Fruit fly (Drosophila melanogaster) whole organism, prepupa: ENCODE results near the gene CG6163.

Experiments
- Blimp-1 ChIP-seq: fragments of 200-800 bp; sonication (Bioruptor generic); optimal IDR thresholded peaks from 3 replicates; lab custom pipeline; 2017; ENCODE audit warnings: missing biosample characterization, missing genetic modification characterization, mild to moderate bottlenecking, moderate library complexity, missing genetic modification reagents
- CG10631 ChIP-seq: fragments of 200-800 bp; sonication (Bioruptor generic); optimal IDR thresholded peaks from 2 replicates; lab custom pipeline; 2016; ENCODE audit warnings: missing biosample characterization, missing genetic modification characterization
- CG15336 ChIP-seq: fragments of 200-800 bp; sonication (Bioruptor generic); IDR thresholded peaks from 2 replicates; pipeline ENCODE4 v1.3.6; 2022; ENCODE audit warnings: missing biosample characterization, missing genetic modification characterization
- CG1621 ChIP-seq: fragments of 200-800 bp; sonication (Bioruptor generic); optimal IDR thresholded peaks from 3 replicates; lab custom pipeline; 2018; ENCODE audit warnings: missing biosample characterization, mild to moderate bottlenecking, missing genetic modification characterization
- CG16779 ChIP-seq: fragments of 200-800 bp; sonication (Bioruptor generic); optimal IDR thresholded peaks from 3 replicates; lab custom pipeline; 2017; ENCODE audit warnings: missing biosample characterization, mild to moderate bottlenecking, missing genetic modification characterization
- CG31627 ChIP-seq: fragments of 200-800 bp; sonication (Bioruptor generic); optimal IDR thresholded peaks from 3 replicates; lab custom pipeline; 2016; ENCODE audit warnings: missing biosample characterization, missing genetic modification characterization
- CG34406 ChIP-seq: fragments of 200-800 bp; sonication (Bioruptor generic); optimal IDR thresholded peaks from 3 replicates; lab custom pipeline; 2016; ENCODE audit warnings: missing biosample characterization, missing genetic modification characterization
- CG3919 ChIP-seq: fragments of 200-800 bp; sonication (Bioruptor generic); optimal IDR thresholded peaks from 3 replicates; lab custom pipeline; 2016; ENCODE audit warnings: missing biosample characterization, missing genetic modification characterization
- CG4318 ChIP-seq: fragments of 200-800 bp; sonication (Bioruptor generic); optimal IDR thresholded peaks from 3 replicates; lab custom pipeline; 2017; ENCODE audit warnings: missing biosample characterization, mild to moderate bottlenecking, missing genetic modification characterization
- CG6792 ChIP-seq: fragments of 200-800 bp; sonication (Bioruptor generic); optimal IDR thresholded peaks from 3 replicates; lab custom pipeline; 2016; ENCODE audit warnings: missing biosample characterization, missing genetic modification characterization
- CG6808 ChIP-seq: fragments of 200-800 bp; sonication (Bioruptor generic); optimal IDR thresholded peaks from 3 replicates; lab custom pipeline; 2017; ENCODE audit warnings: missing biosample characterization, missing genetic modification characterization, mild to moderate bottlenecking, moderate library complexity, missing genetic modification reagents
- CG8119 ChIP-seq: fragments of 200-800 bp; sonication (Bioruptor generic); IDR thresholded peaks from 3 replicates; pipeline ENCODE4 v1.3.6; 2022; ENCODE audit warnings: missing biosample characterization, missing genetic modification characterization
- CG8319 ChIP-seq: fragments of 200-800 bp; sonication (Bioruptor generic); optimal IDR thresholded peaks from 3 replicates; lab custom pipeline; 2016; ENCODE audit warnings: missing biosample characterization, missing genetic modification characterization
- CG8632 ChIP-seq: fragments of 200-800 bp; sonication (Bioruptor generic); optimal IDR thresholded peaks from 3 replicates; lab custom pipeline; 2016; ENCODE audit warnings: missing biosample characterization, missing genetic modification characterization
- CG9139 ChIP-seq: fragments of 200-800 bp; sonication (Bioruptor generic); optimal IDR thresholded peaks from 3 replicates; lab custom pipeline; 2017; ENCODE audit warnings: missing biosample characterization, mild to moderate bottlenecking, missing genetic modification characterization
- Eip75B ChIP-seq: fragments of 200-800 bp; sonication (Bioruptor generic); optimal IDR thresholded peaks from 3 replicates; lab custom pipeline; 2016; ENCODE audit warnings: missing biosample characterization, missing genetic modification characterization
- Ets21C ChIP-seq: fragments of 200-800 bp; sonication (Bioruptor generic); optimal IDR thresholded peaks from 3 replicates; lab custom pipeline; 2016; ENCODE audit warnings: missing biosample characterization, missing genetic modification characterization
- Ets96B ChIP-seq: fragments of 200-800 bp; optimal IDR thresholded peaks from 2 replicates; lab custom pipeline; 2019; ENCODE audit warnings: missing biosample characterization, mild to moderate bottlenecking, missing genetic modification characterization, moderate library complexity
- Hr38 ChIP-seq: sonication (Bioruptor generic); optimal IDR thresholded peaks from 2 replicates; lab custom pipeline; 2016; ENCODE audit warnings: missing biosample characterization, missing genetic modification characterization
- Hr39 ChIP-seq: fragments of 200-800 bp; sonication (Bioruptor generic); optimal IDR thresholded peaks from 2 replicates; lab custom pipeline; 2016; ENCODE audit warnings: missing biosample characterization, missing genetic modification characterization
- Hr4 ChIP-seq: fragments of 200-800 bp; sonication (Bioruptor generic); optimal IDR thresholded peaks from 3 replicates; lab custom pipeline; 2016; ENCODE audit warnings: missing biosample characterization, missing genetic modification characterization
- Smox ChIP-seq: fragments of 200-800 bp; sonication (Bioruptor generic); optimal IDR thresholded peaks from 3 replicates; lab custom pipeline; 2016; ENCODE audit warnings: missing biosample characterization, missing genetic modification characterization
- Sox14 ChIP-seq: fragments of 200-800 bp; sonication (Bioruptor generic); optimal IDR thresholded peaks from 3 replicates; lab custom pipeline; 2016; ENCODE audit warnings: missing biosample characterization, missing genetic modification characterization
- Sox15 ChIP-seq: fragments of 200-800 bp; sonication (Bioruptor generic); optimal IDR thresholded peaks from 3 replicates; lab custom pipeline; 2016; ENCODE audit warnings: missing biosample characterization, missing genetic modification characterization
- acj6 ChIP-seq: fragments of 200-800 bp; sonication (Bioruptor generic); optimal IDR thresholded peaks from 3 replicates; lab custom pipeline; 2016; ENCODE audit warnings: missing biosample characterization, missing genetic modification characterization
- cyc ChIP-seq: fragments of 200-800 bp; sonication (Bioruptor generic); optimal IDR thresholded peaks from 3 replicates; lab custom pipeline; 2016; ENCODE audit warnings: missing biosample characterization, missing genetic modification characterization
- dsx ChIP-seq: fragments of 200-800 bp; optimal IDR thresholded peaks from 3 replicates; lab custom pipeline; 2019; ENCODE audit warnings: missing biosample characterization, mild to moderate bottlenecking, missing genetic modification characterization, moderate library complexity; ENCODE audit not compliant: poor library complexity, severe bottlenecking
- fd59A ChIP-seq: fragments of 200-800 bp; sonication (Bioruptor generic); optimal IDR thresholded peaks from 2 replicates; lab custom pipeline; 2017; ENCODE audit warnings: missing biosample characterization, mild to moderate bottlenecking, missing genetic modification characterization, missing genetic modification reagents
- lz ChIP-seq: fragments of 200-800 bp; sonication (Bioruptor generic); optimal IDR thresholded peaks from 3 replicates; lab custom pipeline; 2016; ENCODE audit warnings: missing biosample characterization, missing genetic modification characterization
- net ChIP-seq: fragments of 200-800 bp; sonication (Bioruptor generic); optimal IDR thresholded peaks from 3 replicates; lab custom pipeline; 2016; ENCODE audit warnings: missing biosample characterization, missing genetic modification characterization
- pdm3 ChIP-seq: fragments of 200-800 bp; sonication (Bioruptor generic); optimal IDR thresholded peaks from 3 replicates; lab custom pipeline; 2016; ENCODE audit warnings: missing biosample characterization, missing genetic modification characterization
- salr ChIP-seq, 2 experiments: fragments of 200-800 bp; sonication (Bioruptor generic); optimal IDR thresholded peaks; 3 replicates each; lab custom pipeline; 2016 to 2018; ENCODE audit warnings: missing biosample characterization in 2 of 2, missing genetic modification characterization in 2 of 2, mild to moderate bottlenecking in 1 of 2
- spab ChIP-seq: fragments of 200-800 bp; sonication (Bioruptor generic); optimal IDR thresholded peaks from 2 replicates; lab custom pipeline; 2017; ENCODE audit warnings: missing biosample characterization, mild to moderate bottlenecking, missing genetic modification characterization, missing genetic modification reagents
- ss ChIP-seq, 2 experiments: fragments of 200-800 bp; sonication (Bioruptor generic); optimal IDR thresholded peaks; 2 replicates in 1 of 2; 3 replicates in 1 of 2; lab custom pipeline; 2017 to 2018; ENCODE audit warnings: mild to moderate bottlenecking in 2 of 2, missing biosample characterization in 2 of 2, missing genetic modification characterization in 2 of 2, moderate library complexity in 1 of 2
- svp ChIP-seq: fragments of 200-800 bp; sonication (Bioruptor generic); peaks from one replicate; lab custom pipeline; 2016; ENCODE audit warnings: missing biosample characterization, missing genetic modification characterization

Gene CG6163

dm6 chr3L:11414453-11414852 lies 49.8 kb upstream of the CG6163 start (continued):
- TF ChIP-seq CG6792 (GFP tag; lab: Kevin White, UChicago), result peak; percentile 27
- TF ChIP-seq ss (GFP tag; optimal IDR thresholded peaks at IDR 0.05; lab: Kevin White, UChicago), result no peak
- TF ChIP-seq Hr38 (GFP tag; lab: Kevin White, UChicago), result no peak
- peak; percentile 29 for TF ChIP-seq CG34406 (GFP tag; lab: Kevin White, UChicago)
- TF ChIP-seq Hr4 (GFP tag; lab: Kevin White, UChicago), result peak; percentile 77
- TF ChIP-seq CG10631 (GFP tag; lab: Kevin White, UChicago), result peak; percentile 67
- peak in 1 of 2 experiments; percentile 61 for TF ChIP-seq salr (GFP tag; optimal IDR thresholded peaks at IDR 0.05; lab: Kevin White, UChicago)
- peak; percentile 64 for TF ChIP-seq CG8119 (GFP tag; lab: Robert Waterston, UW)
- TF ChIP-seq CG1621 (tag; lab: Kevin White, UChicago), result no peak
- TF ChIP-seq fd59A (GFP tag; lab: Kevin White, UChicago), result peak; percentile 46
- TF ChIP-seq Ets21C (GFP tag; lab: Kevin White, UChicago), result peak; percentile 34
- peak; percentile 55 for TF ChIP-seq CG31627 (GFP tag; lab: Kevin White, UChicago)
- peak; percentile 23 for TF ChIP-seq CG3919 (GFP tag; lab: Kevin White, UChicago)
- TF ChIP-seq CG6808, result peak; percentile 1
- TF ChIP-seq Hr39 (GFP tag; lab: Kevin White, UChicago), result peak; percentile 52
- TF ChIP-seq lz (GFP tag; lab: Kevin White, UChicago), result peak; percentile 64
- TF ChIP-seq acj6 (GFP tag; lab: Kevin White, UChicago), result peak; percentile 39
- no peak for TF ChIP-seq CG9139 (GFP tag; lab: Kevin White, UChicago)
- TF ChIP-seq Smox, result peak; percentile 44
- TF ChIP-seq CG16779 (tag; lab: Kevin White, UChicago), result no peak
- peak; percentile 43 for TF ChIP-seq Eip75B
- peak; percentile 40; the same call in 1 of the 2 replicates for TF ChIP-seq CG15336 (GFP tag; lab: Robert Waterston, UW)
- peak; percentile 2 for TF ChIP-seq spab (GFP tag; lab: Kevin White, UChicago)
- peak; percentile 26 for TF ChIP-seq net (GFP tag; lab: Kevin White, UChicago)
- peak; percentile 58 for TF ChIP-seq pdm3 (GFP tag; lab: Kevin White, UChicago)
- TF ChIP-seq, all 60 proteins: peak for 39

- no peak for TF ChIP-seq CG16779 (tag; lab: Kevin White, UChicago)
- TF ChIP-seq svp, result peak; percentile 40
These were observed 49.0 kb upstream of the CG6163 start for dm6 chr3L:11413697-11414096.

dm6 chr3L:11410505-11410904 lies 45.8 kb upstream of the CG6163 start:
- TF ChIP-seq CG6808, result no peak
- no peak for TF ChIP-seq svp
- TF ChIP-seq CG3919 (GFP tag; lab: Kevin White, UChicago), result no peak
- no peak for TF ChIP-seq Blimp-1 (GFP tag; lab: Kevin White, UChicago)
- no peak for TF ChIP-seq cyc (GFP tag; lab: Kevin White, UChicago)
- TF ChIP-seq CG8632 (GFP tag; lab: Kevin White, UChicago), result no peak
- no peak for TF ChIP-seq CG8119 (GFP tag; lab: Robert Waterston, UW)
- TF ChIP-seq acj6 (GFP tag; lab: Kevin White, UChicago), result no peak
- no peak for TF ChIP-seq lz (GFP tag; lab: Kevin White, UChicago)
- no peak for TF ChIP-seq Ets96B (tag; lab: Kevin White, UChicago)
- TF ChIP-seq fd59A (GFP tag; lab: Kevin White, UChicago), result no peak
- no peak for TF ChIP-seq Sox14 (GFP tag; lab: Kevin White, UChicago)
- no peak for TF ChIP-seq Sox15 (GFP tag; lab: Kevin White, UChicago)
- no peak for TF ChIP-seq dsx
- TF ChIP-seq CG4318 (GFP tag; lab: Kevin White, UChicago), result no peak
- TF ChIP-seq CG15336 (GFP tag; lab: Robert Waterston, UW), result no peak
- no peak for TF ChIP-seq Hr38 (GFP tag; lab: Kevin White, UChicago)
- no peak for TF ChIP-seq ss (GFP tag; optimal IDR thresholded peaks at IDR 0.05; lab: Kevin White, UChicago)
- no peak for TF ChIP-seq CG8319 (GFP tag; lab: Kevin White, UChicago)
